Worm (Caenorhabditis elegans) whole organism, young adult: ENCODE results near the gene idpa-2.

Source experiments
- B0261.1 ChIP-seq: sonication (generic microtip); optimal IDR thresholded peaks from 2 replicates; lab custom pipeline; 2016; ENCODE audit warnings: mild to moderate bottlenecking, missing genetic modification characterization, moderate library complexity, missing compliant biosample characterization
- B0336.3 ChIP-seq: fragments of 200-800 bp; sonication (Bioruptor generic); IDR thresholded peaks from 2 replicates; pipeline ENCODE4 v1.3.6; 2022; ENCODE audit warnings: missing genetic modification characterization, missing compliant biosample characterization
- C17E4.6 ChIP-seq: fragments of 200-800 bp; sonication (Bioruptor generic); IDR thresholded peaks from 2 replicates; pipeline ENCODE4 v1.3.6; 2022; ENCODE audit warnings: missing genetic modification reagents, missing genetic modification characterization, missing compliant biosample characterization
- F10E7.11 ChIP-seq: sonication (generic microtip); optimal IDR thresholded peaks from 2 replicates; lab custom pipeline; 2017; ENCODE audit warnings: mild to moderate bottlenecking, missing genetic modification characterization, moderate library complexity, missing compliant biosample characterization
- F22D6.2 ChIP-seq: sonication (generic microtip); optimal IDR thresholded peaks from 2 replicates; lab custom pipeline; 2016; ENCODE audit warnings: mild to moderate bottlenecking, missing genetic modification characterization, missing compliant biosample characterization
- F37B4.10 ChIP-seq: fragments of 200-800 bp; sonication (Bioruptor generic); IDR thresholded peaks from 2 replicates; pipeline ENCODE4 v1.3.6; 2022; ENCODE audit warnings: missing genetic modification characterization, missing compliant biosample characterization
- K11D2.4 ChIP-seq: fragments of 200-800 bp; sonication (Bioruptor generic); IDR thresholded peaks from 2 replicates; pipeline ENCODE4 v1.3.6; 2022; ENCODE audit warnings: missing genetic modification reagents, missing genetic modification characterization, missing compliant biosample characterization
- Y56A3A.18 ChIP-seq: fragments of 200-800 bp; sonication (Bioruptor generic); IDR thresholded peaks from 2 replicates; pipeline ENCODE4 v1.3.6; 2022; ENCODE audit warnings: missing genetic modification reagents, missing genetic modification characterization, missing compliant biosample characterization
- ZK185.1 ChIP-seq: sonication (generic microtip); optimal IDR thresholded peaks from 2 replicates; lab custom pipeline; 2016; ENCODE audit warnings: mild to moderate bottlenecking, missing genetic modification characterization, missing compliant biosample characterization; ENCODE audit not compliant: poor library complexity, severe bottlenecking
- akir-1 ChIP-seq: fragments of 200-800 bp; sonication (Bioruptor generic); optimal IDR thresholded peaks from 2 replicates; lab custom pipeline; 2018; ENCODE audit warnings: mild to moderate bottlenecking, missing genetic modification characterization, moderate library complexity, missing compliant biosample characterization
- ama-1 ChIP-seq, 3 experiments: fragments of 150-350 bp in 1 of 3; sonication (generic microtip) in 2 of 3; optimal IDR thresholded peaks; 2 replicates each; lab custom pipeline; 2014 to 2018; ENCODE audit warnings: missing biosample characterization in 2 of 3, missing genetic modification characterization in 2 of 3, missing genetic modification reagents in 2 of 3
- aptf-2 ChIP-seq: fragments of 200-800 bp; sonication (Bioruptor generic); conservative IDR thresholded peaks from 2 replicates; pipeline ENCODE4 v1.3.6; 2022; ENCODE audit warnings: missing genetic modification reagents, missing genetic modification characterization, missing compliant biosample characterization
- ceh-79 ChIP-seq: sonication (generic microtip); optimal IDR thresholded peaks from 2 replicates; lab custom pipeline; 2017; ENCODE audit warnings: mild to moderate bottlenecking, missing genetic modification characterization, missing compliant biosample characterization
- chd-7 ChIP-seq: sonication (generic microtip); optimal IDR thresholded peaks from 2 replicates; lab custom pipeline; 2016; ENCODE audit warnings: mild to moderate bottlenecking, missing genetic modification characterization, moderate library complexity, missing compliant biosample characterization
- dpl-1 ChIP-seq: fragments of 150-350 bp; optimal IDR thresholded peaks from 2 replicates; lab custom pipeline; 2014; ENCODE audit warnings: missing biosample characterization, missing genetic modification reagents, missing genetic modification characterization
- egl-44 ChIP-seq: fragments of 200-800 bp; sonication (Bioruptor generic); IDR thresholded peaks from 2 replicates; pipeline ENCODE4 v1.3.6; 2022; ENCODE audit warnings: missing genetic modification reagents, missing genetic modification characterization, missing compliant biosample characterization
- hlh-12 ChIP-seq: sonication (generic microtip); optimal IDR thresholded peaks from 2 replicates; lab custom pipeline; 2016; ENCODE audit warnings: missing genetic modification characterization, missing compliant biosample characterization
- hlh-26 ChIP-seq: fragments of 200-800 bp; sonication (Bioruptor generic); conservative IDR thresholded peaks from 2 replicates; pipeline ENCODE4 v1.3.6; 2022; ENCODE audit warnings: missing genetic modification reagents, missing genetic modification characterization, missing compliant biosample characterization
- hmg-1.2 ChIP-seq: fragments of 200-800 bp; sonication (Bioruptor generic); IDR thresholded peaks from 2 replicates; pipeline ENCODE4 v1.3.6; 2022; ENCODE audit warnings: missing genetic modification reagents, missing genetic modification characterization, missing compliant biosample characterization
- hmg-20 ChIP-seq: fragments of 200-800 bp; sonication (Bioruptor generic); IDR thresholded peaks from 2 replicates; pipeline ENCODE4 v1.3.6; 2022; ENCODE audit warnings: missing genetic modification reagents, missing genetic modification characterization, missing compliant biosample characterization
- lin-26 ChIP-seq: fragments of 200-800 bp; sonication (Bioruptor generic); IDR thresholded peaks from 2 replicates; pipeline ENCODE4 v1.3.6; 2022; ENCODE audit warnings: missing genetic modification reagents, missing genetic modification characterization, missing compliant biosample characterization
- lin-35 ChIP-seq, 3 experiments: fragments of 150-350 bp in 2 of 3; sonication (generic microtip) in 1 of 3; optimal IDR thresholded peaks; 2 replicates each; lab custom pipeline; 2014 to 2018; ENCODE audit warnings: missing biosample characterization in 3 of 3, missing genetic modification characterization in 3 of 3, missing genetic modification reagents in 3 of 3
- lin-40 ChIP-seq: sonication (generic microtip); optimal IDR thresholded peaks from 2 replicates; lab custom pipeline; 2016; ENCODE audit warnings: missing genetic modification characterization, mild to moderate bottlenecking, missing compliant biosample characterization, missing genotype, missing genetic modification reagents
- mcd-1 ChIP-seq: fragments of 200-800 bp; sonication (Bioruptor generic); IDR thresholded peaks from 2 replicates; pipeline ENCODE4 v1.3.6; 2022; ENCODE audit warnings: missing genetic modification reagents, missing genetic modification characterization, missing compliant biosample characterization
- mel-28 ChIP-seq: sonication (generic microtip); optimal IDR thresholded peaks from 2 replicates; lab custom pipeline; 2016; ENCODE audit warnings: borderline replicate concordance, mild to moderate bottlenecking, missing genetic modification characterization, missing compliant biosample characterization
- mxl-1 ChIP-seq: sonication (generic microtip); optimal IDR thresholded peaks from 2 replicates; lab custom pipeline; 2016; ENCODE audit warnings: missing genetic modification characterization, missing compliant biosample characterization
- nfya-2 ChIP-seq: fragments of 200-800 bp; sonication (Bioruptor generic); IDR thresholded peaks from 2 replicates; pipeline ENCODE4 v1.3.6; 2022; ENCODE audit warnings: missing genetic modification reagents, missing genetic modification characterization, missing compliant biosample characterization
- pha-4 ChIP-seq: fragments of 150-350 bp; sonication (generic microtip); optimal IDR thresholded peaks from 2 replicates; lab custom pipeline; 2014; ENCODE audit warnings: missing biosample characterization, missing genetic modification reagents, missing genetic modification characterization
- rcor-1 ChIP-seq: fragments of 200-800 bp; sonication (Bioruptor generic); IDR thresholded peaks from 2 replicates; pipeline ENCODE4 v1.3.6; 2022; ENCODE audit warnings: missing genetic modification reagents, missing genetic modification characterization, missing compliant biosample characterization
- rec-8 ChIP-seq, 2 experiments: sonication (generic microtip); optimal IDR thresholded peaks; 2 replicates each; lab custom pipeline; 2016; ENCODE audit warnings: mild to moderate bottlenecking in 2 of 2, missing genetic modification characterization in 2 of 2, missing genetic modification reagents in 2 of 2, missing genotype in 2 of 2, missing biosample characterization in 1 of 2, missing compliant biosample characterization in 1 of 2, moderate library complexity in 1 of 2
- repo-1 ChIP-seq: sonication (generic microtip); optimal IDR thresholded peaks from 2 replicates; lab custom pipeline; 2017; ENCODE audit warnings: mild to moderate bottlenecking, missing genetic modification characterization, missing compliant biosample characterization
- snpc-1.3 ChIP-seq: sonication (generic microtip); optimal IDR thresholded peaks from 2 replicates; lab custom pipeline; 2017; ENCODE audit warnings: missing genetic modification characterization, mild to moderate bottlenecking, missing compliant biosample characterization, antibody characterized with exemption, moderate library complexity, missing genotype, missing genetic modification reagents; ENCODE audit not compliant: insufficient read depth
- snpc-3.4 ChIP-seq: sonication (generic microtip); optimal IDR thresholded peaks from 2 replicates; lab custom pipeline; 2017; ENCODE audit warnings: missing genetic modification characterization, mild to moderate bottlenecking, missing compliant biosample characterization, antibody characterized with exemption, moderate library complexity, missing genotype, missing genetic modification reagents
- tlf-1 ChIP-seq: fragments of 200-800 bp; sonication (Bioruptor generic); optimal IDR thresholded peaks from 2 replicates; lab custom pipeline; 2018; ENCODE audit warnings: mild to moderate bottlenecking, missing genetic modification characterization, missing compliant biosample characterization
- unc-62 ChIP-seq: fragments of 150-350 bp; optimal IDR thresholded peaks from 2 replicates; lab custom pipeline; 2014; ENCODE audit warnings: missing biosample characterization, missing genetic modification reagents, missing genetic modification characterization
- ztf-18 ChIP-seq: sonication (generic microtip); optimal IDR thresholded peaks from 2 replicates; lab custom pipeline; 2016; ENCODE audit warnings: missing genotype, mild to moderate bottlenecking, missing genetic modification characterization, missing compliant biosample characterization
- ztf-25 ChIP-seq: fragments of 200-800 bp; sonication (Bioruptor generic); IDR thresholded peaks from 2 replicates; pipeline ENCODE4 v1.3.6; 2022; ENCODE audit warnings: missing genetic modification reagents, missing genetic modification characterization, missing compliant biosample characterization
- ztf-26 ChIP-seq: sonication (generic microtip); optimal IDR thresholded peaks from 2 replicates; lab custom pipeline; 2017; ENCODE audit warnings: missing genetic modification characterization, missing compliant biosample characterization
- ztf-3 ChIP-seq: fragments of 200-800 bp; sonication (Bioruptor generic); optimal IDR thresholded peaks from 2 replicates; lab custom pipeline; 2018; ENCODE audit warnings: mild to moderate bottlenecking, missing genetic modification characterization, missing compliant biosample characterization
- ztf-6 ChIP-seq: fragments of 200-800 bp; sonication (Bioruptor generic); IDR thresholded peaks from 2 replicates; pipeline ENCODE4 v1.3.6; 2022; ENCODE audit warnings: missing genetic modification reagents, missing genetic modification characterization, missing compliant biosample characterization

Gene idpa-2

DNA sequence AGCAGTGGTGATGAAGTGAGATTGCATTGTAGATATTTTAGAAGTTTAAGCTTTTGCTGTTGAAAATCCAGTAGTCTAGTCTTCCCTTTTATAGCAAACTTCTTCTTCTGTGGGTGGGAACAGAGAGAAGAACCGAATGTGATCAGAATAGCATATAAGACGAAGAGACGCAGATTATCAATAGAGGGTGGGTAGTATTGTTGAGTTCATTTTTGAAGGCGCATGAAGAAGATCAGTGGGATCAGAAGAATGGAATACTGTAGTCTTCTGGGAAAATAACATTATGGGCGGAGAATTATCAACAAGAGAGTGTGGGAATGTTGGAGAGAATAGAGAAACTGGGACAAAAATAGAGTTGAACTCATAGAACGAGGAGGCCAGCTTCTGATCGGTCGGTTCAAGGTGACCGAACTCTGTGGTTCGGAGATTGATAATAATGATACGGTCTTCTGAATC, 28.6 kb upstream of the idpa-2 start, which contains the start of gene F46C5.1:
Gene F46C5.1 (minus strand): TSS at position 51 of the 456 bp plus-strand sequence.
- TF ChIP-seq mel-28 = no peak
- TF ChIP-seq hmg-1.2 (GFP tag; lab: Robert Waterston, UW) = peak; percentile 26; the same call in 1 of the 2 replicates

DNA sequence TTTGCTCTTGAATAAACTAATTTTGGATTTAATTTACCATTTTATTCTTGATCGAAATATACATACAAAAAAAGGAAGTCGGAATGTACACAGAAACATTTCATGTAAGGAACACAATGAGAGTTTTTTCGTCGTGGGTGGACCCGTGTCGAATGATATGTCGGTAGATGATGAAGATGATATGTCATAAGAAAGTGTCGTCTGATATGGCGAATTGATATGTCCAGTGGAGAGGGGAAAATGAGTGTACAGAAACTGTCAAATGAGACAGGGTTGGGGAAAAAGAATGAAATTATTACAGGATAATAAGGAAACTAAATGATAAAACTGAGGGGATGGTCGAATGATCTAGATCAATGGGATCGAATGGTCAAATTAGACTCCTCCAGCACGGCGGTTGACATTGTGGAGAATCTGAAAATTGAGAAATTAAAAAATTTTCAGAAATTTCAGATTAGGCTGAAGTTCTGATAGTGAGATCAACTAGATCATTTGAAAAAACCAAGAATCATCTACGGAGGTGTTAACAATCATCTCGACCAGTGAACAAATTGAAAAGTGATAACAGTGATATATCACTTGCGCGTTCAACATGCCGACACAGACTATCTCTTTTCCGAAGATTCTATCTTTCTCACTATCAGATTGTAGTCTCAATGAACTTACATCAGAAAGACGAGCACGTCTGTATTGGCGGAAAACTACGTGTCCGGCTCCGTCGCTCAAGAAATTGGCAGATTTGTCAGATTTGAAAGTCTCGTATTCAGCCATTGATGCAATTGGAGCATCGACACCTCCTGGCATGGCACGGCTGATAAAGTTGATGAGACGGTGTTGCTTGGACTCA, 27.8 kb upstream of the idpa-2 start:
- no peak for TF ChIP-seq snpc-1.3 (tag; lab: Kevin White, UChicago)
- TF ChIP-seq tlf-1 = no peak
- no peak for TF ChIP-seq mcd-1 (GFP tag; lab: Robert Waterston, UW)
- TF ChIP-seq F22D6.2 (tag; lab: Kevin White, UChicago) = no peak
- no peak for TF ChIP-seq hmg-20 (GFP tag; lab: Robert Waterston, UW)
- peak in 1 of 3 experiments; percentile 20 for TF ChIP-seq lin-35 (GFP tag; optimal IDR thresholded peaks at IDR 0.05; lab: Kevin White, UChicago)
- no peak for TF ChIP-seq B0336.3 (GFP tag; lab: Robert Waterston, UW)
- TF ChIP-seq lin-26 (GFP tag; lab: Robert Waterston, UW) = peak; percentile 14; the same call in 1 of the 2 replicates
- TF ChIP-seq ztf-25 (GFP tag; lab: Robert Waterston, UW) = 0 out of 2 replicates have a peak, but pooled peaks have one; percentile 26
- TF ChIP-seq ama-1 (optimal IDR thresholded peaks at IDR 0.05; lab: Kevin White, UChicago) = peak; percentile 87
- no peak for TF ChIP-seq ama-1 (GFP tag; optimal IDR thresholded peaks at IDR 0.05; lab: Kevin White, UChicago)
- no peak for TF ChIP-seq rec-8 (tag; optimal IDR thresholded peaks at IDR 0.05; lab: Kevin White, UChicago)
- TF ChIP-seq lin-40 (tag; lab: Kevin White, UChicago) = peak; percentile 3
- TF ChIP-seq F37B4.10 (GFP tag; lab: Robert Waterston, UW) = 0 out of 2 replicates have a peak, but pooled peaks have one; percentile 55
- peak; percentile 34 for TF ChIP-seq ZK185.1
- TF ChIP-seq ztf-26 = peak; percentile 85
- TF ChIP-seq chd-7 (tag; lab: Kevin White, UChicago) = peak; percentile 4
- TF ChIP-seq unc-62 (GFP tag; lab: Kevin White, UChicago) = no peak
- TF ChIP-seq aptf-2 (GFP tag; lab: Robert Waterston, UW) = 0 out of 2 replicates have a peak, but pooled peaks have one; percentile 21
- TF ChIP-seq K11D2.4 = 0 out of 2 replicates have a peak, but pooled peaks have one; percentile 29
- no peak for TF ChIP-seq mxl-1
- TF ChIP-seq ztf-6 (GFP tag; lab: Robert Waterston, UW) = no peak
- TF ChIP-seq nfya-2 (GFP tag; lab: Robert Waterston, UW) = no peak
- no peak for TF ChIP-seq Y56A3A.18 (GFP tag; lab: Robert Waterston, UW)
- TF ChIP-seq hlh-26 = no peak
- no peak for TF ChIP-seq dpl-1 (GFP tag; lab: Kevin White, UChicago)
- no peak for TF ChIP-seq egl-44 (GFP tag; lab: Robert Waterston, UW)

DNA sequence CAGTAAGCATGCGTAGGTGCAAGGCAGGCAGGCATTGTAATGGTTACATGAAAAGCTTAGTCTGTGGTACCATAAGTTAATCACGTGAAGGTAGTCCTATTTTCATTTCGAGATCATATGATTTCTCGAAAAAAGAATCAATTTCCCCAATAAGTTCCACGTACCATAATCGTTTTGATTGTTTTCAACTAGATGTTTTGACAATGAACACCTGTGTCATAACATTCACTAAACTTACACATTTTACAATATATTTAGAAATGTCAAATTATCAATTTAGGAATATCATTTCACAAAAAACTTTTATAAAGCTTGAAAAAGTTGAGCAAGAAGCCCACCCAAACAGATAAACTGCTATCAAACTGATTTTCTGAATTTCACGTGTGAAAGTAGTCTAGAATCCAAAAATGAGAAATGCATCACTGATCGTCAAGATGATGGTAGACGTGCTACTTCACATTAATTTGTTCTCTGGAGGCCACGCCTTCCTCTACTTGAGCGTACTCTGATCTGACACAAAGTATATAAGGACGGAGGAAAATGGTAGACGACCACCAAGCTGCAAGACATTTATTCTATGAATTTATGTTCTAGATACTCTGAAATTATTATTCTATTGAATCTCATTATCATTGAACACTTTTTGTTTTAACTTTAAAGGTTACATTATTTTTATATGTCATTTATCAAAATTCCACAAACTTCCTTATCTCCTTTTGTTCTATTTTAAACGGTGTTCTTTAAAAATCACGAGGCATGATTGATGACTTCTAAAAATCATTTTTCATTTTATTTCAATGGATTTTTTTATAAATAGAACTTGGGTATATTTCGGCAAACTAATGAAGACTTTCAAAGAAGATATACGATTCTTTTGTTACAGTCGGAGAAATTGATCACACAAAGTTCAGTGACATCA, 26.7 kb upstream of the idpa-2 start, which contains the start of gene F46C5.10:
Gene F46C5.10 (minus strand): TSS at position 51 of the 919 bp plus-strand sequence.
- TF ChIP-seq C17E4.6 (no peak), snpc-3.4 (tag; lab: Kevin White, UChicago) (no peak), F10E7.11 (tag; lab: Kevin White, UChicago) (no peak), lin-40 (tag; lab: Kevin White, UChicago) (peak; percentile 5), repo-1 (no peak), ama-1 (optimal IDR thresholded peaks at IDR 0.05; lab: Kevin White, UChicago) (peak; percentile 56), ama-1 (GFP tag; optimal IDR thresholded peaks at IDR 0.05; lab: Kevin White, UChicago) (no peak), pha-4 (tag; lab: Kevin White, UChicago) (no peak), rcor-1 (GFP tag; lab: Robert Waterston, UW) (no peak), ceh-79 (tag; lab: Kevin White, UChicago) (no peak), lin-35 (GFP tag; optimal IDR thresholded peaks at IDR 0.05; lab: Kevin White, UChicago) (peak in 1 of 3 experiments; percentile 1), B0261.1 (tag; lab: Kevin White, UChicago) (no peak), F37B4.10 (GFP tag; lab: Robert Waterston, UW) (no peak), tlf-1 (no peak), ztf-18 (tag; lab: Kevin White, UChicago) (no peak), rec-8 (tag; optimal IDR thresholded peaks at IDR 0.05; lab: Kevin White, UChicago) (no peak), hlh-12 (tag; lab: Kevin White, UChicago) (no peak), ztf-3 (no peak), ztf-26 (no peak), akir-1 (GFP tag; lab: Kevin White, UChicago) (no peak)
